Fruit fly (Drosophila melanogaster): ENCODE data around the gene KrT95D.

- TF ChIP-seq CG9948 (tag; optimal IDR thresholded peaks at IDR 0.05): no peak
- TF ChIP-seq CG12605 (GFP tag; IDR thresholded peaks at IDR 0.05): no peak
- no peak for TF ChIP-seq CG32121 (GFP tag; IDR thresholded peaks at IDR 0.05)
- TF ChIP-seq EcR (GFP tag; optimal IDR thresholded peaks at IDR 0.05): no peak
- TF ChIP-seq fd96Ca (GFP tag; IDR thresholded peaks at IDR 0.05): no peak
- TF ChIP-seq Ets98B (GFP tag; IDR thresholded peaks at IDR 0.05): no peak
- TF ChIP-seq Snoo (tag; optimal IDR thresholded peaks at IDR 0.05): no peak
Measured at dm6 chr3R:24068830-24069229, 37.2 kb upstream of the KrT95D start.

Measured in whole organism, pupa.